Worm (Caenorhabditis elegans) whole organism, mixed stage, embryonic: ENCODE data around the gene mks-1.

Source experiments
- M03D4.4 ChIP-seq: sonication (generic microtip); optimal IDR thresholded peaks from 2 replicates; lab custom pipeline; 2017; ENCODE audit warnings: mild to moderate bottlenecking, missing genetic modification characterization, missing compliant biosample characterization
- bed-3 ChIP-seq: fragments of 200-800 bp; sonication (Bioruptor generic); optimal IDR thresholded peaks from 3 replicates; lab custom pipeline; 2018; ENCODE audit warnings: mild to moderate bottlenecking, missing genetic modification characterization, moderate library complexity, missing compliant biosample characterization
- blmp-1 ChIP-seq: fragments of 150-350 bp; optimal IDR thresholded peaks from 2 replicates; lab custom pipeline; 2014; ENCODE audit warnings: missing biosample characterization, missing genetic modification characterization
- ceh-39 ChIP-seq: fragments of 150-350 bp; optimal IDR thresholded peaks from 2 replicates; lab custom pipeline; 2014; ENCODE audit warnings: missing biosample characterization, missing genetic modification characterization
- ceh-43 ChIP-seq: fragments of 200-800 bp; sonication (Bioruptor generic); optimal IDR thresholded peaks from 2 replicates; lab custom pipeline; 2018; ENCODE audit warnings: mild to moderate bottlenecking, missing genetic modification characterization, moderate library complexity, missing compliant biosample characterization
- ceh-83 ChIP-seq: fragments of 200-800 bp; sonication (Bioruptor generic); optimal IDR thresholded peaks from 2 replicates; lab custom pipeline; 2018; ENCODE audit warnings: mild to moderate bottlenecking, missing genetic modification characterization, missing compliant biosample characterization
- ces-1 ChIP-seq: fragments of 150-350 bp; optimal IDR thresholded peaks from 2 replicates; lab custom pipeline; 2014; ENCODE audit warnings: missing biosample characterization, missing genetic modification reagents, missing genetic modification characterization
- cnd-1 ChIP-seq: fragments of 200-800 bp; sonication (Bioruptor generic); optimal IDR thresholded peaks from 2 replicates; lab custom pipeline; 2018; ENCODE audit warnings: mild to moderate bottlenecking, missing genetic modification characterization, missing compliant biosample characterization
- drap-1 ChIP-seq: fragments of 200-800 bp; sonication (Bioruptor generic); optimal IDR thresholded peaks from 3 replicates; lab custom pipeline; 2018; ENCODE audit warnings: mild to moderate bottlenecking, missing genetic modification characterization, missing compliant biosample characterization
- elt-1 ChIP-seq: sonication (generic microtip); optimal IDR thresholded peaks from 2 replicates; lab custom pipeline; 2017; ENCODE audit warnings: missing genetic modification characterization, mild to moderate bottlenecking, missing compliant biosample characterization, antibody characterized with exemption, moderate library complexity, borderline replicate concordance; ENCODE audit not compliant: insufficient read depth
- elt-3 ChIP-seq: fragments of 150-350 bp; optimal IDR thresholded peaks from 2 replicates; lab custom pipeline; 2014; ENCODE audit warnings: missing biosample characterization, missing genetic modification characterization
- flh-1 ChIP-seq: fragments of 200-800 bp; sonication (Bioruptor generic); optimal IDR thresholded peaks from 2 replicates; lab custom pipeline; 2018; ENCODE audit warnings: mild to moderate bottlenecking, missing genetic modification characterization, moderate library complexity, missing compliant biosample characterization
- ham-2 ChIP-seq: fragments of 200-800 bp; sonication (Bioruptor generic); optimal IDR thresholded peaks from 2 replicates; lab custom pipeline; 2018; ENCODE audit warnings: mild to moderate bottlenecking, missing genetic modification characterization, missing compliant biosample characterization
- hlh-1 ChIP-seq: fragments of 150-350 bp; optimal IDR thresholded peaks from 2 replicates; lab custom pipeline; 2014; ENCODE audit warnings: missing biosample characterization, missing genetic modification reagents, missing genetic modification characterization
- lin-13 ChIP-seq: fragments of 150-350 bp; optimal IDR thresholded peaks from 2 replicates; lab custom pipeline; 2014; ENCODE audit warnings: missing biosample characterization, missing genetic modification characterization
- lin-32 ChIP-seq: fragments of 200-800 bp; sonication (Bioruptor generic); optimal IDR thresholded peaks from 2 replicates; lab custom pipeline; 2018; ENCODE audit warnings: mild to moderate bottlenecking, missing genetic modification characterization, missing compliant biosample characterization
- lsy-2 ChIP-seq: fragments of 150-350 bp; optimal IDR thresholded peaks from 2 replicates; lab custom pipeline; 2014; ENCODE audit warnings: missing biosample characterization, missing genetic modification characterization
- mab-5 ChIP-seq: fragments of 150-350 bp; optimal IDR thresholded peaks from 2 replicates; lab custom pipeline; 2014; ENCODE audit warnings: missing biosample characterization, missing genetic modification characterization
- mep-1 ChIP-seq: fragments of 150-350 bp; optimal IDR thresholded peaks from 2 replicates; lab custom pipeline; 2017; ENCODE audit warnings: missing biosample characterization, missing genetic modification reagents, missing genetic modification characterization, inconsistent platforms
- mls-2 ChIP-seq: sonication (generic microtip); optimal IDR thresholded peaks from 2 replicates; lab custom pipeline; 2016; ENCODE audit warnings: mild to moderate bottlenecking, missing genetic modification characterization, moderate library complexity, missing compliant biosample characterization
- nhr-12 ChIP-seq: fragments of 150-350 bp; optimal IDR thresholded peaks from 2 replicates; lab custom pipeline; 2014; ENCODE audit warnings: missing biosample characterization, missing genetic modification characterization
- nhr-2 ChIP-seq: fragments of 150-350 bp; optimal IDR thresholded peaks from 2 replicates; lab custom pipeline; 2014; ENCODE audit warnings: missing biosample characterization, missing genetic modification characterization
- nhr-237 ChIP-seq: fragments of 150-350 bp; optimal IDR thresholded peaks from 2 replicates; lab custom pipeline; 2014; ENCODE audit warnings: missing biosample characterization, missing genetic modification characterization
- nhr-28 ChIP-seq: fragments of 150-350 bp; optimal IDR thresholded peaks from 2 replicates; lab custom pipeline; 2014; ENCODE audit warnings: missing biosample characterization, missing genetic modification characterization
- nhr-76 ChIP-seq: sonication (generic microtip); optimal IDR thresholded peaks from 2 replicates; lab custom pipeline; 2017; ENCODE audit warnings: missing biosample characterization, missing genetic modification characterization
- pha-4 ChIP-seq: fragments of 150-350 bp; optimal IDR thresholded peaks from 2 replicates; lab custom pipeline; 2018; ENCODE audit warnings: missing biosample characterization, missing genetic modification reagents, missing genetic modification characterization
- sem-2 ChIP-seq: fragments of 200-800 bp; sonication (Bioruptor generic); optimal IDR thresholded peaks from 2 replicates; lab custom pipeline; 2018; ENCODE audit warnings: mild to moderate bottlenecking, missing genetic modification characterization, missing compliant biosample characterization
- snpc-4 ChIP-seq: fragments of 150-350 bp; optimal IDR thresholded peaks from 2 replicates; lab custom pipeline; 2014; ENCODE audit warnings: missing biosample characterization, missing genetic modification characterization
- sptf-1 ChIP-seq: sonication (generic microtip); optimal IDR thresholded peaks from 2 replicates; lab custom pipeline; 2017; ENCODE audit warnings: mild to moderate bottlenecking, missing genetic modification characterization, moderate library complexity, missing compliant biosample characterization
- tbx-8 ChIP-seq: fragments of 200-800 bp; sonication (Bioruptor generic); optimal IDR thresholded peaks from 2 replicates; lab custom pipeline; 2018; ENCODE audit warnings: mild to moderate bottlenecking, missing genetic modification characterization, moderate library complexity, missing compliant biosample characterization
- unc-120 ChIP-seq: sonication (generic microtip); optimal IDR thresholded peaks from 2 replicates; lab custom pipeline; 2017; ENCODE audit warnings: missing genetic modification characterization, missing compliant biosample characterization; ENCODE audit not compliant: poor library complexity, severe bottlenecking
- unc-39 ChIP-seq: fragments of 150-350 bp; optimal IDR thresholded peaks from 2 replicates; lab custom pipeline; 2014; ENCODE audit warnings: missing biosample characterization, missing genetic modification characterization
- unc-62 ChIP-seq: fragments of 150-350 bp; optimal IDR thresholded peaks from 2 replicates; lab custom pipeline; 2014; ENCODE audit warnings: missing biosample characterization, missing genetic modification reagents, missing genetic modification characterization
- zip-8 ChIP-seq: fragments of 150-350 bp; optimal IDR thresholded peaks from 2 replicates; lab custom pipeline; 2014; ENCODE audit warnings: missing biosample characterization, missing genetic modification characterization
- ztf-11 ChIP-seq: fragments of 150-350 bp; optimal IDR thresholded peaks from 2 replicates; lab custom pipeline; 2014; ENCODE audit warnings: missing biosample characterization, missing genetic modification characterization

mks-1 gene

DNA sequence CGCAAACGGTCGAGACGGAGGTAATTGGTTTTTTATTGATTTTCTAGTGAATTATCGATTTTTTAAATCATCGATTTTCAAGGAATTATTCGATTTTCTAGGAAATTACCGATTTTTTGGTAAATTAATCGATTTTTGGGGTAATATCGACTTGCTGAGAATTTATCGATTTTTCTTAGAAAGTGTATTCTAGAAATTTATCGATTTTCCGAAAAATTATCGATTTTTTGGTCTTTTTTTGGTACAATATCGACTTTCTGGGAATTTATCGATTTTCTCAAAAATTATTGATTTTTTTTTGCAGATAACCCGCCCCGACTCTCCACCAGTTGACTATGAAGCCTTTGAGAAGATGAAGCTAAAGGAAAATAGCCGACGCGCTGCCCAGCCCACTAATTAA, 15.5 kb upstream of the mks-1 start:
- TF ChIP-seq lin-32 (GFP tag; lab: Kevin White, UChicago) (no peak), blmp-1 (tag; lab: Kevin White, UChicago) (no peak), lin-13 (no peak), sptf-1 (no peak), mab-5 (tag; lab: Kevin White, UChicago) (no peak)

- no peak for TF ChIP-seq unc-39 (tag; lab: Kevin White, UChicago)
- no peak for TF ChIP-seq pha-4 (tag; lab: Kevin White, UChicago)
- TF ChIP-seq nhr-12 (tag; lab: Kevin White, UChicago) = no peak
- TF ChIP-seq ztf-11 (tag; lab: Kevin White, UChicago) = no peak
- no peak for TF ChIP-seq tbx-8 (GFP tag; lab: Kevin White, UChicago)
- no peak for TF ChIP-seq nhr-76 (tag; lab: Kevin White, UChicago)
- TF ChIP-seq ham-2 (GFP tag; lab: Kevin White, UChicago) = no peak
- no peak for TF ChIP-seq zip-8 (tag; lab: Kevin White, UChicago)
- TF ChIP-seq drap-1 (GFP tag; lab: Kevin White, UChicago) = no peak
- no peak for TF ChIP-seq unc-62 (GFP tag; lab: Kevin White, UChicago)
- no peak for TF ChIP-seq mep-1 (tag; lab: Kevin White, UChicago)
- TF ChIP-seq mab-5 (tag; lab: Kevin White, UChicago) = no peak
Measured at ce11 chrIII:3171382-3171781, 14.7 kb upstream of the mks-1 start, which contains the start of gene R148.4. R148.4 (plus strand) TSS chrIII:3171592.

- TF ChIP-seq zip-8 (tag; lab: Kevin White, UChicago) (no peak), lin-32 (GFP tag; lab: Kevin White, UChicago) (peak; percentile 31), ceh-39 (tag; lab: Kevin White, UChicago) (no peak), snpc-4 (tag; lab: Kevin White, UChicago) (no peak), lin-13 (peak; percentile 79), mep-1 (tag; lab: Kevin White, UChicago) (peak; percentile 72), ces-1 (GFP tag; lab: Kevin White, UChicago) (peak; percentile 16), ztf-11 (tag; lab: Kevin White, UChicago) (peak; percentile 62), ceh-43 (GFP tag; lab: Kevin White, UChicago) (peak; percentile 82), cnd-1 (tag; lab: Kevin White, UChicago) (peak; percentile 69), flh-1 (GFP tag; lab: Kevin White, UChicago) (peak; percentile 46), nhr-12 (tag; lab: Kevin White, UChicago) (peak; percentile 40), hlh-1 (peak; percentile 65), ham-2 (GFP tag; lab: Kevin White, UChicago) (peak; percentile 92), unc-120 (peak; percentile 65), drap-1 (GFP tag; lab: Kevin White, UChicago) (peak; percentile 76), tbx-8 (GFP tag; lab: Kevin White, UChicago) (peak; percentile 84), sptf-1 (peak; percentile 93), nhr-237 (tag; lab: Kevin White, UChicago) (no peak), elt-3 (no peak), ceh-83 (GFP tag; lab: Kevin White, UChicago) (peak; percentile 52), nhr-76 (tag; lab: Kevin White, UChicago) (no peak), lsy-2 (tag; lab: Kevin White, UChicago) (peak; percentile 57), blmp-1 (tag; lab: Kevin White, UChicago) (peak; percentile 42), nhr-28 (tag; lab: Kevin White, UChicago) (no peak), bed-3 (GFP tag; lab: Kevin White, UChicago) (peak; percentile 74), mls-2 (tag; lab: Kevin White, UChicago) (peak; percentile 81), mab-5 (tag; lab: Kevin White, UChicago) (peak; percentile 46), sem-2 (GFP tag; lab: Kevin White, UChicago) (peak; percentile 57), unc-39 (tag; lab: Kevin White, UChicago) (peak; percentile 51), M03D4.4 (tag; lab: Kevin White, UChicago) (peak; percentile 81), nhr-2 (tag; lab: Kevin White, UChicago) (peak; percentile 42), pha-4 (tag; lab: Kevin White, UChicago) (no peak), elt-1 (no peak), unc-62 (GFP tag; lab: Kevin White, UChicago) (no peak)
- TF ChIP-seq, all 35 proteins: peak for 25
Measured at ce11 chrIII:3174985-3175384, 11.1 kb upstream of the mks-1 start, which contains the start of gene R148.3. R148.3 (plus strand) TSS chrIII:3175331.
